Fruit fly (Drosophila melanogaster) whole organism, embryonic: ENCODE results near the gene CG3119.
A peak's percentile ranks its signal among the peaks of the same experiment; 100 is the strongest.

Experiments used
- Abd-B ChIP-seq: fragments of 200-800 bp; sonication (Bioruptor generic); optimal IDR thresholded peaks from 2 replicates; lab custom pipeline; 2018; ENCODE audit warnings: missing biosample characterization, mild to moderate bottlenecking, missing genetic modification characterization, moderate library complexity
- Asciz ChIP-seq: fragments of 200-800 bp; sonication (Bioruptor generic); optimal IDR thresholded peaks from 2 replicates; lab custom pipeline; 2017; ENCODE audit warnings: missing biosample characterization, mild to moderate bottlenecking, missing genetic modification characterization, missing genetic modification reagents
- C15 ChIP-seq: fragments of 200-800 bp; sonication (Bioruptor generic); IDR thresholded peaks from 3 replicates; pipeline ENCODE4 v1.3.6; 2022; ENCODE audit warnings: missing biosample characterization, missing genetic modification characterization
- CG10274 ChIP-seq: fragments of 200-800 bp; sonication (Bioruptor generic); optimal IDR thresholded peaks from 3 replicates; lab custom pipeline; 2017; ENCODE audit warnings: missing biosample characterization, mild to moderate bottlenecking, missing genetic modification characterization
- CG12071 ChIP-seq: fragments of 200-800 bp; sonication (Bioruptor generic); optimal IDR thresholded peaks from 3 replicates; lab custom pipeline; 2018; ENCODE audit warnings: missing biosample characterization, mild to moderate bottlenecking, missing genetic modification characterization
- CG12391 ChIP-seq: fragments of 200-800 bp; sonication (Bioruptor generic); optimal IDR thresholded peaks from 3 replicates; lab custom pipeline; 2018; ENCODE audit warnings: missing biosample characterization, mild to moderate bottlenecking, missing genetic modification characterization, moderate library complexity
- CG14965 ChIP-seq: fragments of 200-800 bp; sonication (Bioruptor generic); optimal IDR thresholded peaks from 2 replicates; lab custom pipeline; 2016; ENCODE audit warnings: missing biosample characterization, missing genetic modification characterization, borderline replicate concordance
- CG17361 ChIP-seq: fragments of 200-800 bp; sonication (Bioruptor generic); IDR thresholded peaks from 3 replicates; pipeline ENCODE4 v1.3.6; 2022; ENCODE audit warnings: missing biosample characterization, missing genetic modification characterization
- CG17912 ChIP-seq: fragments of 200-800 bp; sonication (Bioruptor generic); optimal IDR thresholded peaks from 2 replicates; lab custom pipeline; 2018; ENCODE audit warnings: missing biosample characterization, mild to moderate bottlenecking, missing genetic modification characterization
- CG2129 ChIP-seq: fragments of 200-800 bp; sonication (Bioruptor generic); IDR thresholded peaks from 2 replicates; pipeline ENCODE4 v1.3.6; 2022; ENCODE audit warnings: missing biosample characterization, missing genetic modification characterization; ENCODE audit not compliant: partially characterized antibody
- CG30020 ChIP-seq: fragments of 200-800 bp; optimal IDR thresholded peaks from 2 replicates; lab custom pipeline; 2019; ENCODE audit warnings: missing biosample characterization, mild to moderate bottlenecking, missing genetic modification characterization, moderate library complexity
- CG31224 ChIP-seq: fragments of 200-800 bp; sonication (Bioruptor generic); IDR thresholded peaks from 2 replicates; pipeline ENCODE4 v1.3.6; 2022; ENCODE audit warnings: missing biosample characterization, missing genetic modification characterization
- CG34422 ChIP-seq: fragments of 200-800 bp; sonication (Bioruptor generic); IDR thresholded peaks from 3 replicates; pipeline ENCODE4 v1.3.6; 2022; ENCODE audit warnings: missing biosample characterization, missing genetic modification characterization
- CG4360 ChIP-seq: fragments of 200-800 bp; sonication (Bioruptor generic); IDR thresholded peaks from 2 replicates; pipeline ENCODE4 v1.3.6; 2022; ENCODE audit warnings: missing biosample characterization, missing genetic modification characterization
- CG43689 ChIP-seq: fragments of 200-800 bp; sonication (Bioruptor generic); IDR thresholded peaks from 2 replicates; pipeline ENCODE4 v1.3.6; 2022; ENCODE audit warnings: missing biosample characterization, missing genetic modification characterization
- CG8359 ChIP-seq: fragments of 200-800 bp; sonication (Bioruptor generic); optimal IDR thresholded peaks from 2 replicates; lab custom pipeline; 2017; ENCODE audit warnings: missing biosample characterization, mild to moderate bottlenecking, missing genetic modification characterization, borderline replicate concordance
- CG8478 ChIP-seq: fragments of >200 bp; optimal IDR thresholded peaks from 2 replicates; lab custom pipeline; 2018
- CG8924 ChIP-seq: fragments of 200-800 bp; optimal IDR thresholded peaks from 3 replicates; lab custom pipeline; 2019; ENCODE audit warnings: missing biosample characterization, mild to moderate bottlenecking, missing genetic modification characterization, moderate library complexity
- CoRest ChIP-seq: fragments of 200-800 bp; sonication (Bioruptor generic); optimal IDR thresholded peaks from 3 replicates; lab custom pipeline; 2018; ENCODE audit warnings: missing biosample characterization, mild to moderate bottlenecking, missing genetic modification characterization, moderate library complexity
- Dfd ChIP-seq, 2 experiments: fragments of >200 bp; optimal IDR thresholded peaks; 2 replicates each; lab custom pipeline; 2017; ENCODE audit warnings: missing biosample characterization in 2 of 2, missing genetic modification characterization in 2 of 2
- Eip74EF ChIP-seq, 2 experiments: fragments of 200-800 bp in 1 of 2; fragments of >200 bp in 1 of 2; sonication (Bioruptor generic) in 1 of 2; optimal IDR thresholded peaks; 2 replicates each; lab custom pipeline; 2017 to 2019; ENCODE audit warnings: missing biosample characterization in 2 of 2, missing genetic modification characterization in 2 of 2, mild to moderate bottlenecking in 1 of 2, moderate library complexity in 1 of 2
- Fer1 ChIP-seq: fragments of 200-800 bp; sonication (Bioruptor generic); optimal IDR thresholded peaks from 2 replicates; lab custom pipeline; 2017; ENCODE audit warnings: missing biosample characterization, mild to moderate bottlenecking, missing genetic modification characterization
- HLH4C ChIP-seq: fragments of 200-800 bp; sonication (Bioruptor generic); IDR thresholded peaks from 3 replicates; pipeline ENCODE4 v1.3.6; 2022; ENCODE audit warnings: missing biosample characterization, missing genetic modification characterization; ENCODE audit not compliant: partially characterized antibody
- HmgD ChIP-seq: fragments of 200-800 bp; sonication (Bioruptor generic); optimal IDR thresholded peaks from 3 replicates; lab custom pipeline; 2016; ENCODE audit warnings: missing biosample characterization, missing genetic modification characterization
- Lhr ChIP-seq: fragments of 200-800 bp; sonication (Bioruptor generic); optimal IDR thresholded peaks from 3 replicates; lab custom pipeline; 2017; ENCODE audit warnings: mild to moderate bottlenecking, missing biosample characterization, missing genetic modification reagents, missing genetic modification characterization
- Mes4 ChIP-seq: fragments of 200-800 bp; sonication (Bioruptor generic); optimal IDR thresholded peaks from 2 replicates; lab custom pipeline; 2016; ENCODE audit warnings: missing biosample characterization, missing genetic modification characterization
- PHDP ChIP-seq: fragments of 200-800 bp; sonication (Bioruptor generic); optimal IDR thresholded peaks from 3 replicates; lab custom pipeline; 2018; ENCODE audit warnings: missing biosample characterization, mild to moderate bottlenecking, missing genetic modification characterization, moderate library complexity
- Pdp1 ChIP-seq, 2 experiments: fragments of 200-800 bp; sonication (Bioruptor generic); optimal IDR thresholded peaks; 3 replicates each; lab custom pipeline; 2016; ENCODE audit warnings: missing biosample characterization in 2 of 2, missing genetic modification characterization in 2 of 2, mild to moderate bottlenecking in 1 of 2, moderate library complexity in 1 of 2
- Poxn ChIP-seq: fragments of 200-800 bp; sonication (Bioruptor generic); IDR thresholded peaks from 2 replicates; pipeline ENCODE4 v1.3.6; 2022; ENCODE audit warnings: missing biosample characterization, missing genetic modification characterization
- Side ChIP-seq: fragments of 200-800 bp; sonication (Bioruptor generic); optimal IDR thresholded peaks from 2 replicates; lab custom pipeline; 2016; ENCODE audit warnings: missing biosample characterization, missing genetic modification characterization
- YL-1 ChIP-seq: fragments of 200-800 bp; sonication (Bioruptor generic); optimal IDR thresholded peaks from 3 replicates; lab custom pipeline; 2017; ENCODE audit warnings: missing biosample characterization, mild to moderate bottlenecking, missing genetic modification characterization
- chinmo ChIP-seq: fragments of 200-800 bp; sonication (Bioruptor generic); IDR thresholded peaks from 4 replicates; pipeline ENCODE4 v1.3.6; 2022; ENCODE audit warnings: missing biosample characterization, missing genetic modification characterization; ENCODE audit not compliant: partially characterized antibody
- dmrt99B ChIP-seq: fragments of 200-800 bp; sonication (Bioruptor generic); optimal IDR thresholded peaks from 2 replicates; lab custom pipeline; 2018; ENCODE audit warnings: missing biosample characterization, mild to moderate bottlenecking, missing genetic modification characterization, moderate library complexity
- en ChIP-seq: fragments of 200-800 bp; sonication (Bioruptor generic); optimal IDR thresholded peaks from 2 replicates; lab custom pipeline; 2016; ENCODE audit warnings: missing biosample characterization, missing genetic modification characterization
- fd64A ChIP-seq: fragments of 200-800 bp; sonication (Bioruptor generic); optimal IDR thresholded peaks from 3 replicates; lab custom pipeline; 2018; ENCODE audit warnings: missing biosample characterization, mild to moderate bottlenecking, missing genetic modification characterization
- hkb ChIP-seq, 2 experiments: fragments of 200-800 bp in 1 of 2; fragments of >200 bp in 1 of 2; sonication (Bioruptor generic) in 1 of 2; IDR thresholded peaks in 1 of 2; optimal IDR thresholded peaks in 1 of 2; 2 replicates each; pipeline versions ENCODE4 v1.3.6 to Lab custom; 2017 to 2022; ENCODE audit warnings: missing biosample characterization in 1 of 2, missing genetic modification characterization in 1 of 2
- lola ChIP-seq, 3 experiments: fragments of >200 bp in 2 of 3; fragments of 200-800 bp in 1 of 3; sonication (Bioruptor generic) in 1 of 3; optimal IDR thresholded peaks; 2 replicates each; lab custom pipeline; 2017 to 2019; ENCODE audit warnings: missing biosample characterization in 3 of 3, missing genetic modification characterization in 3 of 3, mild to moderate bottlenecking in 1 of 3, moderate library complexity in 1 of 3
- mirr ChIP-seq: fragments of 200-800 bp; sonication (Bioruptor generic); optimal IDR thresholded peaks from 3 replicates; lab custom pipeline; 2018; ENCODE audit warnings: missing biosample characterization, mild to moderate bottlenecking, missing genetic modification characterization
- nom ChIP-seq: fragments of 200-800 bp; sonication (Bioruptor generic); optimal IDR thresholded peaks from 2 replicates; lab custom pipeline; 2017; ENCODE audit warnings: missing biosample characterization, missing genetic modification characterization, mild to moderate bottlenecking, moderate library complexity, missing genetic modification reagents
- pros ChIP-seq: fragments of 200-800 bp; sonication (Bioruptor generic); optimal IDR thresholded peaks from 3 replicates; lab custom pipeline; 2019; ENCODE audit warnings: missing biosample characterization, mild to moderate bottlenecking, missing genetic modification characterization, moderate library complexity
- pzg ChIP-seq: fragments of 200-800 bp; sonication (Bioruptor generic); optimal IDR thresholded peaks from 3 replicates; lab custom pipeline; 2018; ENCODE audit warnings: missing biosample characterization, mild to moderate bottlenecking, missing genetic modification characterization, moderate library complexity
- rib ChIP-seq: fragments of 200-800 bp; sonication (Bioruptor generic); IDR thresholded peaks from 2 replicates; pipeline ENCODE4 v1.3.6; 2022; ENCODE audit warnings: missing biosample characterization, missing genetic modification characterization
- ro ChIP-seq: fragments of 200-800 bp; sonication (Bioruptor generic); IDR thresholded peaks from 2 replicates; pipeline ENCODE4 v1.3.6; 2022; ENCODE audit warnings: missing biosample characterization, missing genetic modification characterization
- sqz ChIP-seq: fragments of 200-800 bp; sonication (Bioruptor generic); optimal IDR thresholded peaks from 3 replicates; lab custom pipeline; 2018; ENCODE audit warnings: missing biosample characterization, mild to moderate bottlenecking, missing genetic modification characterization
- trem ChIP-seq: fragments of 200-800 bp; optimal IDR thresholded peaks from 3 replicates; lab custom pipeline; 2019; ENCODE audit warnings: missing biosample characterization, mild to moderate bottlenecking, missing genetic modification characterization, moderate library complexity
- trh ChIP-seq: fragments of 200-800 bp; sonication (Bioruptor generic); optimal IDR thresholded peaks from 2 replicates; lab custom pipeline; 2016; ENCODE audit warnings: missing biosample characterization, missing genetic modification characterization
- vfl ChIP-seq: fragments of 200-800 bp; sonication (Bioruptor generic); optimal IDR thresholded peaks from 2 replicates; lab custom pipeline; 2016; ENCODE audit warnings: missing biosample characterization, missing genetic modification characterization
- wek ChIP-seq: fragments of 200-800 bp; sonication (Bioruptor generic); optimal IDR thresholded peaks from 3 replicates; lab custom pipeline; 2018; ENCODE audit warnings: missing biosample characterization, mild to moderate bottlenecking, missing genetic modification characterization, moderate library complexity
- yki ChIP-seq: fragments of >200 bp; optimal IDR thresholded peaks from 3 replicates; lab custom pipeline; 2018

The CG3119 gene

DNA sequence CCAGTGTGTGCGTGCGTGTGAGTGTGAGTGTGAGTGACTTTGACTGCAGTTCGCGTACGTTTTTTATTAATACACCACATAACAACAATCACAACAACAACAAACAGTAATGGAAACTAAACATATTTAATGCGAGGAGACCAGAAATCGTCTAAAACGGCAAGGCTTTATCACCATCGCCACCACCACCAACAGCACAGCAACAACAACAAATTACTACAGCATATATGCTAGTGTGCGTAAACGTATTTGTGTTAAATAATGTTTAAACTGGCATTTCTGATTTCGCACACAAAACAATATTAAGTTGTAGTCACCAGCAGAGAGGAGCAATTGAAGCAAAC is 48.6 kb upstream of the CG3119 start:
- TF ChIP-seq Lhr (GFP tag; lab: Kevin White, UChicago) (no peak), pros (no peak), CG12071 (GFP tag; lab: Kevin White, UChicago) (no peak), rib (GFP tag; lab: Robert Waterston, UW) (no peak), Fer1 (GFP tag; lab: Kevin White, UChicago) (no peak), hkb (optimal IDR thresholded peaks at IDR 0.05; lab: Kevin White, UChicago) (no peak), hkb (GFP tag; IDR thresholded peaks at IDR 0.05; lab: Robert Waterston, UW) (no peak), CG10274 (no peak), CG8924 (tag; lab: Kevin White, UChicago) (peak; percentile 49), chinmo (GFP tag; lab: Robert Waterston, UW) (0 out of 4 replicates have a peak, but pooled peaks have one; percentile 21), CoRest (tag; lab: Kevin White, UChicago) (no peak), CG4360 (peak; percentile 77), Abd-B (GFP tag; lab: Kevin White, UChicago) (no peak), Asciz (GFP tag; lab: Kevin White, UChicago) (no peak), sqz (GFP tag; lab: Kevin White, UChicago) (no peak), YL-1 (GFP tag; lab: Kevin White, UChicago) (no peak), vfl (GFP tag; lab: Kevin White, UChicago) (no peak), lola (GFP tag; optimal IDR thresholded peaks at IDR 0.05; lab: Kevin White, UChicago) (peak in 1 of 3 experiments; percentile 88), Side (no peak), yki (no peak), CG8478 (peak; percentile 94), CG2129 (GFP tag; lab: Robert Waterston, UW) (no peak), HmgD (GFP tag; lab: Kevin White, UChicago) (no peak), Poxn (GFP tag; lab: Robert Waterston, UW) (no peak), CG43689 (GFP tag; lab: Robert Waterston, UW) (no peak), HLH4C (GFP tag; lab: Robert Waterston, UW) (no peak), CG17361 (no peak), Eip74EF (GFP tag; optimal IDR thresholded peaks at IDR 0.05; lab: Kevin White, UChicago) (peak in 1 of 2 experiments; percentile 26), fd64A (no peak), dmrt99B (tag; lab: Kevin White, UChicago) (no peak), mirr (no peak), trh (GFP tag; lab: Kevin White, UChicago) (no peak), C15 (GFP tag; lab: Robert Waterston, UW) (no peak)

DNA sequence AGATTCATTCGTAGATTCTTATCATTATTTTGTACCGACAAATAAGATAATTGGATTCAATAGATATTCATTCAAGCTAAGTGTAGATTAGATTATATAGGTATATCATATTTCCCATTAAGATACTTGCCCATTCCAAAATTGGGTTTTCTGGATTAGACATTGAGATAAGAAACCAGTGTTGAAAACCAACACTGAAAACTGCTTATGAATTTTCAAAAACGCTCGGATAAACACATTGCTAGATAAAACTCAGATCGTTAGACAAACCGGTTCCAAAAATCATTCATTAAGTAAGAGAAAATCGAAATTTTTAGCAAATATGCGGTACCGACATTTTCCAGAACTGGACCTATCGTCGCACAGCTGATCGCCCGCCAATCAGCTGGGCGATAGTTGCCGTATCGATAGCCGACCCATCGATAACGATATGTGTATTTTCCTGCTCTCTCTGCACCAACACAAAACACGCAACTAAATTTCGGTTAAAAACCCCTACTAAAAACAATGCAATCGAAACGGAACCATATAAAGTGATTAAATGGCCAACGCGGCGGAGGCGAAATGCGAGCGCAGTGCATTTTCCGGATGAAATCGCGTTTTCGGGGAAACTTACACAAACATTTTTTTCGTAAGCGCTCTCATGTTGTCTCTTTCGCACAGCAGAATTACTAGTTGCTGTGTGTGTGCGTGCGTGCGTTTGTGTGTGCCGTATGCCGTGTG is 48.0 kb upstream of the CG3119 start, which contains the start of the genes NTPase and lilli:
NTPase (minus strand) TSS at position 348 of the 723 bp plus-strand sequence.
lilli (plus strand) TSS at position 427 of the 723 bp plus-strand sequence.
- TF ChIP-seq CG12391 (tag; lab: Kevin White, UChicago) (peak; percentile 55), CG14965 (no peak), en (GFP tag; lab: Kevin White, UChicago) (no peak), Abd-B (GFP tag; lab: Kevin White, UChicago) (no peak), Dfd (GFP tag; optimal IDR thresholded peaks at IDR 0.05; lab: Kevin White, UChicago) (no peak), nom (GFP tag; lab: Kevin White, UChicago) (no peak), CG30020 (tag; lab: Kevin White, UChicago) (no peak), pzg (peak; percentile 81), CG8359 (no peak), wek (GFP tag; lab: Kevin White, UChicago) (peak; percentile 14), CG34422 (GFP tag; lab: Robert Waterston, UW) (peak; percentile 73; the same call in 2 of the 3 replicates), Mes4 (GFP tag; lab: Kevin White, UChicago) (peak; percentile 25), trem (peak; percentile 43), CG17912 (GFP tag; lab: Kevin White, UChicago) (no peak), Pdp1 (GFP tag; optimal IDR thresholded peaks at IDR 0.05; lab: Kevin White, UChicago) (peak; percentile 84), PHDP (tag; lab: Kevin White, UChicago) (peak; percentile 12), CG31224 (peak; percentile 34; the same call in 1 of the 2 replicates), Asciz (GFP tag; lab: Kevin White, UChicago) (no peak), ro (GFP tag; lab: Robert Waterston, UW) (no peak)
